Worm (Caenorhabditis elegans) whole organism, late embryonic: ENCODE data around the gene mrp-6.

ENCODE experiments used
- C38D4.7 ChIP-seq: fragments of 200-800 bp; sonication (Bioruptor generic); optimal IDR thresholded peaks from 2 replicates; lab custom pipeline; 2018; ENCODE audit warnings: mild to moderate bottlenecking, missing genetic modification characterization, moderate library complexity, missing compliant biosample characterization
- K09A11.1 ChIP-seq: sonication (generic microtip); optimal IDR thresholded peaks from 2 replicates; lab custom pipeline; 2017; ENCODE audit warnings: antibody characterized with exemption, mild to moderate bottlenecking, missing genetic modification characterization, missing compliant biosample characterization; ENCODE audit not compliant: insufficient read depth
- T23F11.4 ChIP-seq: fragments of 200-800 bp; sonication (Bioruptor generic); optimal IDR thresholded peaks from 2 replicates; lab custom pipeline; 2018; ENCODE audit warnings: mild to moderate bottlenecking, missing genetic modification characterization, missing compliant biosample characterization
- ahr-1 ChIP-seq: sonication (generic microtip); optimal IDR thresholded peaks from 2 replicates; lab custom pipeline; 2016; ENCODE audit warnings: missing genetic modification characterization, missing compliant biosample characterization
- ama-1 ChIP-seq: fragments of 150-350 bp; optimal IDR thresholded peaks from 2 replicates; lab custom pipeline; 2014
- ceh-18 ChIP-seq: sonication (generic microtip); optimal IDR thresholded peaks from 2 replicates; lab custom pipeline; 2016; ENCODE audit warnings: missing genetic modification characterization, missing compliant biosample characterization
- ceh-19 ChIP-seq: fragments of 200-800 bp; sonication (Bioruptor generic); optimal IDR thresholded peaks from 2 replicates; lab custom pipeline; 2018; ENCODE audit warnings: mild to moderate bottlenecking, missing genetic modification characterization, missing compliant biosample characterization
- ceh-6 ChIP-seq: fragments of 200-800 bp; sonication (Bioruptor generic); optimal IDR thresholded peaks from 2 replicates; lab custom pipeline; 2018; ENCODE audit warnings: mild to moderate bottlenecking, missing genetic modification characterization, missing compliant biosample characterization
- ceh-9 ChIP-seq: sonication (generic microtip); optimal IDR thresholded peaks from 2 replicates; lab custom pipeline; 2016; ENCODE audit warnings: mild to moderate bottlenecking, missing genetic modification characterization, inconsistent platforms, missing compliant biosample characterization
- che-1 ChIP-seq: sonication (generic microtip); optimal IDR thresholded peaks from 2 replicates; lab custom pipeline; 2016; ENCODE audit warnings: mild to moderate bottlenecking, missing genetic modification characterization, missing compliant biosample characterization
- dmd-4 ChIP-seq: sonication (generic microtip); optimal IDR thresholded peaks from 2 replicates; lab custom pipeline; 2016; ENCODE audit warnings: borderline replicate concordance, missing genetic modification characterization, missing compliant biosample characterization
- elt-2 ChIP-seq: sonication (generic microtip); optimal IDR thresholded peaks from 2 replicates; lab custom pipeline; 2016; ENCODE audit warnings: missing genetic modification reagents, missing genetic modification characterization, missing compliant biosample characterization
- hlh-13 ChIP-seq: fragments of 200-800 bp; sonication (Bioruptor generic); optimal IDR thresholded peaks from 2 replicates; lab custom pipeline; 2018; ENCODE audit warnings: mild to moderate bottlenecking, missing genetic modification characterization, missing compliant biosample characterization
- hlh-6 ChIP-seq: sonication (generic microtip); optimal IDR thresholded peaks from 2 replicates; lab custom pipeline; 2016; ENCODE audit warnings: missing genotype, missing genetic modification characterization, missing compliant biosample characterization
- hlh-8 ChIP-seq: sonication (generic microtip); optimal IDR thresholded peaks from 2 replicates; lab custom pipeline; 2016; ENCODE audit warnings: missing genotype, missing genetic modification characterization, missing compliant biosample characterization
- lin-11 ChIP-seq: fragments of 200-800 bp; sonication (Bioruptor generic); optimal IDR thresholded peaks from 2 replicates; lab custom pipeline; 2018; ENCODE audit warnings: mild to moderate bottlenecking, missing genetic modification characterization, missing compliant biosample characterization
- nfya-1 ChIP-seq: sonication (generic microtip); optimal IDR thresholded peaks from 2 replicates; lab custom pipeline; 2017; ENCODE audit warnings: missing genetic modification characterization, mild to moderate bottlenecking, missing compliant biosample characterization, antibody characterized with exemption, moderate library complexity
- nhr-11 ChIP-seq: fragments of 150-350 bp; optimal IDR thresholded peaks from 2 replicates; lab custom pipeline; 2014; ENCODE audit warnings: missing biosample characterization, missing genetic modification characterization
- nhr-232 ChIP-seq: sonication (generic microtip); optimal IDR thresholded peaks from 2 replicates; lab custom pipeline; 2016; ENCODE audit warnings: missing genetic modification characterization, missing compliant biosample characterization
- pat-9 ChIP-seq: fragments of 200-800 bp; sonication (Bioruptor generic); optimal IDR thresholded peaks from 2 replicates; lab custom pipeline; 2018; ENCODE audit warnings: mild to moderate bottlenecking, missing genetic modification characterization, moderate library complexity, missing compliant biosample characterization
- pax-1 ChIP-seq: fragments of 150-350 bp; optimal IDR thresholded peaks from 2 replicates; lab custom pipeline; 2014; ENCODE audit warnings: missing biosample characterization, missing genetic modification characterization
- pha-2 ChIP-seq: sonication (generic microtip); optimal IDR thresholded peaks from 2 replicates; lab custom pipeline; 2017; ENCODE audit warnings: mild to moderate bottlenecking, missing genetic modification characterization, missing compliant biosample characterization
- pqm-1 ChIP-seq: sonication (generic microtip); optimal IDR thresholded peaks from 2 replicates; lab custom pipeline; 2016; ENCODE audit warnings: missing genetic modification characterization, missing compliant biosample characterization
- pros-1 ChIP-seq: fragments of 150-350 bp; optimal IDR thresholded peaks from 2 replicates; lab custom pipeline; 2014; ENCODE audit warnings: missing biosample characterization, missing genetic modification reagents, missing genetic modification characterization
- ref-2 ChIP-seq: sonication (generic microtip); optimal IDR thresholded peaks from 2 replicates; lab custom pipeline; 2016; ENCODE audit warnings: missing genetic modification characterization, missing compliant biosample characterization
- sox-2 ChIP-seq: fragments of 200-800 bp; sonication (Bioruptor generic); IDR thresholded peaks from 2 replicates; pipeline ENCODE4 v1.3.6; 2022; ENCODE audit warnings: missing genetic modification reagents, missing genetic modification characterization, missing compliant biosample characterization
- sox-4 ChIP-seq: sonication (generic microtip); optimal IDR thresholded peaks from 2 replicates; lab custom pipeline; 2017; ENCODE audit warnings: mild to moderate bottlenecking, missing genetic modification characterization, inconsistent platforms, missing compliant biosample characterization
- syd-9 ChIP-seq: sonication (generic microtip); optimal IDR thresholded peaks from 2 replicates; lab custom pipeline; 2016; ENCODE audit warnings: mild to moderate bottlenecking, missing genetic modification characterization, moderate library complexity, missing compliant biosample characterization
- ttx-3 ChIP-seq: sonication (generic microtip); optimal IDR thresholded peaks from 2 replicates; lab custom pipeline; 2016; ENCODE audit warnings: missing genetic modification reagents, missing genetic modification characterization, missing compliant biosample characterization
- unc-86 ChIP-seq: sonication (generic microtip); optimal IDR thresholded peaks from 2 replicates; lab custom pipeline; 2016; ENCODE audit warnings: missing genetic modification characterization, missing compliant biosample characterization
- zip-5 ChIP-seq: sonication (generic microtip); optimal IDR thresholded peaks from 2 replicates; lab custom pipeline; 2016; ENCODE audit warnings: missing genetic modification characterization, missing compliant biosample characterization

Gene mrp-6

DNA sequence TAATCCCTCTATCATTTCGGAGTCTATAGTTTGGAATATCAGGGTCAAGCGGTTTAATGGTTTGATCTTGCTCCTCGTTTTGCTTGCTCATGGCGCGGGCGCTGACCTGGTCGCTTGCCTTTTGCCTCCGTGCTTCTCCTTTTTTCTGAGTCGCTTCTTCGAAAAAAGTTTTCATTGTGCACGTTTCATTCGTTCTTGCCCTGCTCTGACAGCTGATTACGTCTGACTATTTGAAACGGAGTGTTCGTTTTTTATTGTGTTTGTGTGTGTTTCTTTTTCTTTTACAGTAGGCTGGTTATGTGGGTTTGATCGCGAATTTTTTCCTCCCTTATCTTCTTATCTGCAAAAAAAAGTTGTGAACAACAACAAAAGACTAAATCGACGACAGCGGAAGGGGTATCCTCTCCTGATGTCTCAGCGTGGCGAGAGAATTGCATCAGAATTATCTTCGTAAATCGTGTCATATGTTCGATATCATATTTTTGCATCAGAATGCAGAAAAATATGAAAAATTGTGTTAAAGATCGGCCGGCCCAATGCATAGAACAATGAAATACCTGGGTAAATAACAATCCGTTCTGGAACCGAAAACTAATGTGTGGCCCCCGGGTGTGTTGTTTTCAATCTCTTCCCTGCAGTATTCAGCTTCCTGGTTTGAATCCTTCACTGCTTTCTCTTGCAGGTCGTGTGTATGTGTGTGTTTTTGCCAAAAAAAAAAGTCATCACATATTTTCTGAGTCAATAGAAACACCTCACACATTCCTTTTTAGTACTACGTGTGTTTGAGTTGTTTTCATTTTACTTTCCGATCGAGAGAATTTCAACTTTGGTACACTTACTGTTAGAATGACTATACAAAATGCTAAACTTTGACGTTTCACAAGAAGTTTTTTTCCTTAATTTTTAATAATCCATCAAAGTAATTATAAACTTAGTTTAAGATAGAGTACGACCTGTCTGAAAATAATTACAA is 46.7 kb downstream of the mrp-6 start, which contains the start of gene ZK470.4:
Gene ZK470.4 (minus strand): TSS at position 175 of the 973 bp plus-strand sequence.
- TF ChIP-seq che-1 (no peak), ama-1 (lab: Kevin White, UChicago) (no peak), ceh-9 (tag; lab: Kevin White, UChicago) (no peak), ahr-1 (tag; lab: Kevin White, UChicago) (no peak), hlh-13 (no peak), sox-2 (no peak), ceh-19 (GFP tag; lab: Kevin White, UChicago) (no peak), ceh-18 (tag; lab: Kevin White, UChicago) (no peak), lin-11 (no peak), pqm-1 (tag; lab: Kevin White, UChicago) (no peak), syd-9 (no peak), dmd-4 (tag; lab: Kevin White, UChicago) (no peak), K09A11.1 (tag; lab: Kevin White, UChicago) (no peak)

DNA sequence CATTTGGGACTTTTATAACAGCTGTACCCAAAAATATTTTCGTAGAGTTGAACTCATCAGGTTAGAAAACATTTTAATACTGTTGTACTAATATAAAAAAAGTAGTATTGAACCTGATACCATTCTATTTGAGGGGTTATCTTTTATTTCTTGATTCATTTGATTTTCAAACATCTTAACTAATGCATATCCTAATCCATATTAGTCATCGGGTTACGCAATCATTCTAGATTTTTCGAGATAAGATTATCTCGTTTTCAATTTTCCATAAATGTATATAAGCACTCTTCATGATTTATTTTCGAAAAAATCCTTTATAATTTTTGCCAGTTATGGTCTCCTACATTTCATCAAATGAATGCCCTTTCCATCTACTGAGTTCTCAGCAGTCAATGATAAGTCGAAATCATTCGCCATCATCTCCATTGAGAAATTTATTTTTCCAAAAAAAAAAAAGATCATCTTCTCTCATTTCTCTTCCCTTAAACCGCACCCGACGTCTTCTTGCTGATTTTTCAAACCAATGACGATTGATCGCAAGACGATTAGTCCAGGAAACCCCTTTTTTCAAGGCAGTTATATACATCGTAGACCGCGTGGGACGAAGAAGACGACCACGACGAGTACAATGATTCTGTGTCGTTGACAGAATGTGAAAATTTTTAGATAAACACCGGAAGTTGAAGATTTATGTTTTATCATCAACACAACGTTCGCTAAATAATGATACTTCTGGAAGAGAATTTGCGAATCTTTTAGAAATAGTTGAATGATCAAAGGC is 48.0 kb downstream of the mrp-6 start:
- TF ChIP-seq nhr-232 (tag; lab: Kevin White, UChicago) (no peak), elt-2 (tag; lab: Kevin White, UChicago) (no peak)

ce11 chrX:4137452-4138164 is 48.9 kb downstream of the mrp-6 start:
- no peak for TF ChIP-seq pros-1 (tag; lab: Kevin White, UChicago)
- no peak for TF ChIP-seq nhr-232 (tag; lab: Kevin White, UChicago)
- TF ChIP-seq unc-86 (tag; lab: Kevin White, UChicago), result no peak
- TF ChIP-seq ttx-3 (tag; lab: Kevin White, UChicago), result no peak
- TF ChIP-seq ama-1 (lab: Kevin White, UChicago), result no peak
- no peak for TF ChIP-seq pat-9 (tag; lab: Kevin White, UChicago)
- no peak for TF ChIP-seq nhr-11 (tag; lab: Kevin White, UChicago)
- no peak for TF ChIP-seq pha-2 (tag; lab: Kevin White, UChicago)
- no peak for TF ChIP-seq T23F11.4
- TF ChIP-seq hlh-8 (tag; lab: Kevin White, UChicago), result no peak
- TF ChIP-seq sox-4 (tag; lab: Kevin White, UChicago), result no peak
- TF ChIP-seq zip-5, result no peak
- no peak for TF ChIP-seq K09A11.1 (tag; lab: Kevin White, UChicago)
- no peak for TF ChIP-seq nfya-1 (tag; lab: Kevin White, UChicago)

DNA sequence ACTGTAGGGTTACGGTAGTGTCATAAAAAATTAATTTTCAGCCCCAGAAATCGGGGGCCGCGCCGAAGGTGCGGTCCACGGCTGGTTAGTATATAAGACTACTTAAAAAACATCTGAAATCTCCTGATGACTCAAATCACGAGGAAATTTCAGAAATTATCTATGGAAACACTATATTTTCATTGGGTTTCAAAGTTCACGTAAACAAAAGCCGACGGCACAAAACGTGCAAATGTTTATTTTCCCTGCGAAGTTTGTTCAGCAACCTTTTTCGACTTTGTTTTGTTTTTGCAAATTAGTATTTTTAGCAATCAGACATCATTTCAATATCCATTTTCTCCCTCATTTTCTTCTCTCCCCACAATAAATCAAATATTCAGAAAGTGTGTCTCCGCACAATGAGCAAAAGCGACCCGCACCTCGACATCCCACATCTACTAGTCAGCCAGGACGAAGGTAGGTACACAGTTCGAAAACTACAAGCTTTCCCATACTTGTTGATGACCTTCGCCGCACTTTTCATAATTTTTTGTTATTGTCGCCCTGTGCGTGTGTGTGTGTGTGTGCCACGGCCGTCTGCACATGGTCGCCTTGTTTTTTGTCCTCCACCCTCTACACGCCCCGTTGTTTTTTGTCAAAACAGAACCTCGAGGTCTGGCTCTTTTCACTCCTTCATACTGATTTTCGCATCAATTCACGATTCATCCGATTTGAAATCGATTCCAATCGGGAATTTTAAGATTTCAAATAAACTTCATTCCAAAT is 49.8 kb downstream of the mrp-6 start:
- no peak for TF ChIP-seq C38D4.7 (GFP tag; lab: Kevin White, UChicago)
- TF ChIP-seq hlh-6 (tag; lab: Kevin White, UChicago), result no peak
- TF ChIP-seq hlh-8 (tag; lab: Kevin White, UChicago), result no peak
- TF ChIP-seq pax-1, result no peak
- TF ChIP-seq ref-2 (tag; lab: Kevin White, UChicago), result no peak
- TF ChIP-seq ceh-6, result no peak
- TF ChIP-seq pat-9 (tag; lab: Kevin White, UChicago), result no peak
- TF ChIP-seq, all 69 proteins: peak for 0
